Fruit fly (Drosophila melanogaster) whole organism, embryonic: Measurements from ENCODE around the gene CG3726.

ENCODE experiments used
- Atf3 ChIP-seq: fragments of 200-800 bp; sonication (Bioruptor generic); optimal IDR thresholded peaks from 3 replicates; lab custom pipeline; 2016; ENCODE audit warnings: missing biosample characterization, missing genetic modification characterization
- Blimp-1 ChIP-seq: fragments of 200-800 bp; sonication (Bioruptor generic); optimal IDR thresholded peaks from 3 replicates; lab custom pipeline; 2018; ENCODE audit warnings: missing biosample characterization, missing genetic modification characterization, mild to moderate bottlenecking, moderate library complexity, missing genetic modification reagents
- Bteb2 ChIP-seq: fragments of 200-800 bp; sonication (Bioruptor generic); optimal IDR thresholded peaks from 2 replicates; lab custom pipeline; 2016; ENCODE audit warnings: missing biosample characterization, missing genetic modification characterization
- CG10565 ChIP-seq: fragments of 200-800 bp; sonication (Bioruptor generic); optimal IDR thresholded peaks from 3 replicates; lab custom pipeline; 2016; ENCODE audit warnings: missing biosample characterization, mild to moderate bottlenecking, missing genetic modification characterization
- CG11696 ChIP-seq: fragments of 200-800 bp; sonication (Bioruptor generic); IDR thresholded peaks from 2 replicates; pipeline ENCODE4 v1.3.6; 2022; ENCODE audit warnings: missing biosample characterization, missing genetic modification characterization
- CG12391 ChIP-seq: fragments of 200-800 bp; sonication (Bioruptor generic); optimal IDR thresholded peaks from 3 replicates; lab custom pipeline; 2018; ENCODE audit warnings: missing biosample characterization, mild to moderate bottlenecking, missing genetic modification characterization, moderate library complexity
- CG12659 ChIP-seq: fragments of 200-800 bp; sonication (Bioruptor generic); optimal IDR thresholded peaks from 3 replicates; lab custom pipeline; 2017; ENCODE audit warnings: mild to moderate bottlenecking, missing biosample characterization, missing genetic modification reagents, missing genetic modification characterization
- CG13624 ChIP-seq: fragments of 200-800 bp; sonication (Bioruptor generic); optimal IDR thresholded peaks from 2 replicates; lab custom pipeline; 2016; ENCODE audit warnings: missing biosample characterization, missing genetic modification characterization
- CG14667 ChIP-seq: fragments of 200-800 bp; sonication (Bioruptor generic); IDR thresholded peaks from 2 replicates; pipeline ENCODE4 v1.3.6; 2022; ENCODE audit warnings: missing biosample characterization, missing genetic modification characterization
- CG14710 ChIP-seq: fragments of 200-800 bp; sonication (Bioruptor generic); optimal IDR thresholded peaks from 3 replicates; lab custom pipeline; 2019; ENCODE audit warnings: missing biosample characterization, mild to moderate bottlenecking, missing genetic modification characterization, moderate library complexity
- CG18011 ChIP-seq: fragments of 200-800 bp; sonication (Bioruptor generic); optimal IDR thresholded peaks from 2 replicates; lab custom pipeline; 2017; ENCODE audit warnings: missing biosample characterization, missing genetic modification characterization, mild to moderate bottlenecking, moderate library complexity, missing genotype
- CG18619 ChIP-seq: fragments of 200-800 bp; sonication (Bioruptor generic); optimal IDR thresholded peaks from 3 replicates; lab custom pipeline; 2017; ENCODE audit warnings: missing biosample characterization, mild to moderate bottlenecking, missing genetic modification characterization
- CG31224 ChIP-seq: fragments of 200-800 bp; sonication (Bioruptor generic); IDR thresholded peaks from 2 replicates; pipeline ENCODE4 v1.3.6; 2022; ENCODE audit warnings: missing biosample characterization, missing genetic modification characterization
- CG31365 ChIP-seq: fragments of 200-800 bp; sonication (Bioruptor generic); optimal IDR thresholded peaks from 2 replicates; lab custom pipeline; 2018; ENCODE audit warnings: missing biosample characterization, mild to moderate bottlenecking, missing genetic modification characterization
- CG3281 ChIP-seq: fragments of 200-800 bp; sonication (Bioruptor generic); optimal IDR thresholded peaks from 3 replicates; lab custom pipeline; 2017; ENCODE audit warnings: missing biosample characterization, mild to moderate bottlenecking, missing genetic modification characterization
- CG34224 ChIP-seq: fragments of 200-800 bp; sonication (Bioruptor generic); IDR thresholded peaks from 3 replicates; pipeline ENCODE4 v1.3.6; 2022; ENCODE audit warnings: missing biosample characterization, missing genetic modification characterization; ENCODE audit not compliant: partially characterized antibody
- CG3726 ChIP-seq: fragments of 200-800 bp; sonication (Bioruptor generic); IDR thresholded peaks from 3 replicates; pipeline ENCODE4, ENCODE4 v1.3.6; 2022; ENCODE audit warnings: missing biosample characterization, missing genetic modification characterization
- CG4617 ChIP-seq: fragments of 200-800 bp; sonication (Bioruptor generic); optimal IDR thresholded peaks from 3 replicates; lab custom pipeline; 2016; ENCODE audit warnings: missing biosample characterization, missing genetic modification characterization, borderline replicate concordance
- CG7357 ChIP-seq: fragments of 200-800 bp; sonication (Bioruptor generic); IDR thresholded peaks from 3 replicates; pipeline ENCODE4 v1.3.6; 2022; ENCODE audit warnings: missing biosample characterization, missing genetic modification characterization
- Dbx ChIP-seq: fragments of 200-800 bp; sonication (Bioruptor generic); IDR thresholded peaks from 3 replicates; pipeline ENCODE4 v1.3.6; 2022; ENCODE audit warnings: missing biosample characterization, missing genetic modification characterization
- Ets97D ChIP-seq: fragments of 200-800 bp; sonication (Bioruptor generic); optimal IDR thresholded peaks from 3 replicates; lab custom pipeline; 2016; ENCODE audit warnings: missing biosample characterization, missing genetic modification characterization
- HLH4C ChIP-seq: fragments of 200-800 bp; sonication (Bioruptor generic); IDR thresholded peaks from 3 replicates; pipeline ENCODE4 v1.3.6; 2022; ENCODE audit warnings: missing biosample characterization, missing genetic modification characterization; ENCODE audit not compliant: partially characterized antibody
- Hey ChIP-seq: fragments of 200-800 bp; sonication (Bioruptor generic); optimal IDR thresholded peaks from 3 replicates; lab custom pipeline; 2018; ENCODE audit warnings: missing biosample characterization, mild to moderate bottlenecking, missing genetic modification characterization
- Hsf ChIP-seq: fragments of 200-800 bp; sonication (Bioruptor generic); optimal IDR thresholded peaks from 3 replicates; lab custom pipeline; 2016; ENCODE audit warnings: missing biosample characterization, missing genetic modification characterization
- Lpt ChIP-seq: fragments of >200 bp; optimal IDR thresholded peaks from 2 replicates; lab custom pipeline; 2018; ENCODE audit warnings: missing biosample characterization, missing genetic modification characterization
- NFAT ChIP-seq: fragments of 200-800 bp; sonication (Bioruptor generic); IDR thresholded peaks from 2 replicates; pipeline ENCODE4 v1.3.6; 2022; ENCODE audit warnings: missing biosample characterization, missing genetic modification characterization
- NfI ChIP-seq: fragments of 200-800 bp; sonication (Bioruptor generic); optimal IDR thresholded peaks from 3 replicates; lab custom pipeline; 2018; ENCODE audit warnings: missing biosample characterization, mild to moderate bottlenecking, missing genetic modification characterization, moderate library complexity
- TFAM ChIP-seq: fragments of 200-800 bp; sonication (Bioruptor generic); optimal IDR thresholded peaks from 2 replicates; lab custom pipeline; 2017; ENCODE audit warnings: missing biosample characterization, missing genetic modification characterization, inconsistent platforms
- Trl ChIP-seq, 3 experiments: fragments of >200 bp in 2 of 3; fragments of 200-800 bp in 1 of 3; sonication (Bioruptor generic) in 1 of 3; optimal IDR thresholded peaks; 2 replicates in 1 of 3; 3 replicates in 2 of 3; lab custom pipeline; 2016 to 2017; ENCODE audit warnings: missing biosample characterization in 1 of 3, missing genetic modification characterization in 1 of 3
- Vsx1 ChIP-seq: fragments of 200-800 bp; sonication (Bioruptor generic); optimal IDR thresholded peaks from 2 replicates; lab custom pipeline; 2017; ENCODE audit warnings: missing biosample characterization, mild to moderate bottlenecking, missing genetic modification characterization, missing genetic modification reagents
- ab ChIP-seq: fragments of 200-800 bp; sonication (Bioruptor generic); optimal IDR thresholded peaks from 2 replicates; lab custom pipeline; 2016; ENCODE audit warnings: missing biosample characterization, missing genetic modification characterization
- ara ChIP-seq: fragments of 200-800 bp; sonication (Bioruptor generic); IDR thresholded peaks from 2 replicates; pipeline ENCODE4 v1.3.6; 2022; ENCODE audit warnings: missing biosample characterization, missing genetic modification characterization
- ase ChIP-seq: fragments of 200-800 bp; sonication (Bioruptor generic); IDR thresholded peaks from 3 replicates; pipeline ENCODE4 v1.3.6; 2022; ENCODE audit warnings: missing biosample characterization, missing genetic modification characterization
- btn ChIP-seq: fragments of 200-800 bp; sonication (Bioruptor generic); optimal IDR thresholded peaks from 2 replicates; lab custom pipeline; 2016; ENCODE audit warnings: missing biosample characterization, missing genetic modification characterization
- ci ChIP-seq: fragments of 200-800 bp; sonication (Bioruptor generic); IDR thresholded peaks from 3 replicates; pipeline ENCODE4 v1.3.6; 2022; ENCODE audit warnings: missing biosample characterization, missing genetic modification characterization
- dimm ChIP-seq: fragments of 200-800 bp; sonication (Bioruptor generic); IDR thresholded peaks from 2 replicates; pipeline ENCODE4 v1.3.6; 2022; ENCODE audit warnings: missing biosample characterization, missing genetic modification characterization
- dmrt11E ChIP-seq: fragments of 200-800 bp; sonication (Bioruptor generic); optimal IDR thresholded peaks from 3 replicates; lab custom pipeline; 2018; ENCODE audit warnings: missing biosample characterization, mild to moderate bottlenecking, missing genetic modification characterization, moderate library complexity
- gsb ChIP-seq: fragments of 200-800 bp; sonication (Bioruptor generic); IDR thresholded peaks from 2 replicates; pipeline ENCODE4 v1.3.6; 2022; ENCODE audit warnings: missing biosample characterization, missing genetic modification characterization
- ham ChIP-seq: fragments of 200-800 bp; sonication (Bioruptor generic); IDR thresholded peaks from 2 replicates; pipeline ENCODE4 v1.3.6; 2022; ENCODE audit warnings: missing biosample characterization, missing genetic modification characterization
- kni ChIP-seq: fragments of 200-800 bp; sonication (Bioruptor generic); optimal IDR thresholded peaks from 3 replicates; lab custom pipeline; 2017; ENCODE audit warnings: mild to moderate bottlenecking, missing biosample characterization, missing genetic modification reagents, missing genetic modification characterization
- luna ChIP-seq: fragments of 200-800 bp; sonication (Bioruptor generic); optimal IDR thresholded peaks from 2 replicates; lab custom pipeline; 2016; ENCODE audit warnings: missing biosample characterization, missing genetic modification characterization
- maf-S ChIP-seq: fragments of 200-800 bp; sonication (Bioruptor generic); optimal IDR thresholded peaks from 2 replicates; lab custom pipeline; 2016; ENCODE audit warnings: missing biosample characterization, missing genetic modification characterization
- mld ChIP-seq: fragments of 200-800 bp; sonication (Bioruptor generic); IDR thresholded peaks from 3 replicates; pipeline ENCODE4 v1.3.6; 2022; ENCODE audit warnings: missing biosample characterization, missing genetic modification characterization; ENCODE audit not compliant: partially characterized antibody
- org-1 ChIP-seq: fragments of 200-800 bp; sonication (Bioruptor generic); optimal IDR thresholded peaks from 2 replicates; lab custom pipeline; 2017; ENCODE audit warnings: missing biosample characterization, missing genetic modification characterization
- ranshi ChIP-seq: fragments of 200-800 bp; sonication (Bioruptor generic); IDR thresholded peaks from 2 replicates; pipeline ENCODE4 v1.3.6; 2022; ENCODE audit warnings: missing biosample characterization, missing genetic modification characterization
- sc ChIP-seq, 3 experiments: fragments of >200 bp in 2 of 3; fragments of 200-800 bp in 1 of 3; sonication (Bioruptor generic) in 1 of 3; optimal IDR thresholded peaks; 2 replicates in 2 of 3; 3 replicates in 1 of 3; lab custom pipeline; 2017; ENCODE audit warnings: mild to moderate bottlenecking in 1 of 3, missing biosample characterization in 1 of 3, missing genetic modification characterization in 1 of 3, missing genetic modification reagents in 1 of 3
- tio ChIP-seq: fragments of 200-800 bp; sonication (Bioruptor generic); optimal IDR thresholded peaks from 2 replicates; lab custom pipeline; 2017; ENCODE audit warnings: missing biosample characterization, missing genetic modification characterization, inconsistent platforms
- trem ChIP-seq: fragments of 200-800 bp; optimal IDR thresholded peaks from 3 replicates; lab custom pipeline; 2019; ENCODE audit warnings: missing biosample characterization, mild to moderate bottlenecking, missing genetic modification characterization, moderate library complexity
- tx ChIP-seq: fragments of 200-800 bp; sonication (Bioruptor generic); optimal IDR thresholded peaks from 2 replicates; lab custom pipeline; 2016; ENCODE audit warnings: missing biosample characterization, missing genetic modification characterization
- vfl ChIP-seq: fragments of 200-800 bp; sonication (Bioruptor generic); optimal IDR thresholded peaks from 2 replicates; lab custom pipeline; 2016; ENCODE audit warnings: missing biosample characterization, missing genetic modification characterization
- wek ChIP-seq: fragments of 200-800 bp; sonication (Bioruptor generic); optimal IDR thresholded peaks from 3 replicates; lab custom pipeline; 2018; ENCODE audit warnings: missing biosample characterization, mild to moderate bottlenecking, missing genetic modification characterization, moderate library complexity

The CG3726 gene

DNA sequence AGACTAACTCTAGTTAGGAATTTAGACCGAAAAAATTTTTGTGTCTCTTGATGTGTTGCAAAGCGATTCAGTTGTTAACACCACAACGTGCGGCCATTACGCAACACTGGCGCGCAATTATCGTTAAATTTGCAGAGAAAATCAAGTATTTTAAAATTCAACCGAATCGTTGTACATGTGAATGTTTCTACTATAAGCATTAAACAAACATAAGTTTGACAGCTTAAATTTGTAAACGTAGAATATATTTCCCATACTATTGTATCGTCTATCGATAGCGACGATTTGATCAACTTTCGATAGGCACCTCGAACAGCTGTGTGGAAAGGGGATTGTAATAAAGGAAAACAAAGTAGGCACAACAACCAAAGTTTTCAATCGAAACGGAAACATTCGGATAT lies 37.4 kb upstream of the CG3726 start, which contains the start of the genes Usp30 and CG16721 (continued):
- no peak for TF ChIP-seq CG31224 (GFP tag; lab: Robert Waterston, UW)
- no peak for TF ChIP-seq ab (GFP tag; lab: Kevin White, UChicago)
- no peak for TF ChIP-seq CG10565 (GFP tag; lab: Kevin White, UChicago)
- TF ChIP-seq CG12391 (tag; lab: Kevin White, UChicago) = peak; percentile 39
- peak; percentile 29 for TF ChIP-seq CG18011 (GFP tag; lab: Kevin White, UChicago)
- peak; percentile 60 for TF ChIP-seq CG14710 (tag; lab: Kevin White, UChicago)
- peak; percentile 44 for TF ChIP-seq NFAT
- peak; percentile 74 for TF ChIP-seq Ets97D (GFP tag; lab: Kevin White, UChicago)
- peak; percentile 10 for TF ChIP-seq dmrt11E (tag; lab: Kevin White, UChicago)
- TF ChIP-seq sc (optimal IDR thresholded peaks at IDR 0.05; lab: Kevin White, UChicago) = no peak
- TF ChIP-seq sc (GFP tag; optimal IDR thresholded peaks at IDR 0.05; lab: Kevin White, UChicago) = no peak
- TF ChIP-seq dimm = no peak
- no peak for TF ChIP-seq Lpt (GFP tag; lab: Kevin White, UChicago)
- no peak for TF ChIP-seq btn (GFP tag; lab: Kevin White, UChicago)
- no peak for TF ChIP-seq org-1 (GFP tag; lab: Kevin White, UChicago)
- peak; percentile 87 for TF ChIP-seq CG34224
- peak; percentile 22 for TF ChIP-seq Hsf (GFP tag; lab: Kevin White, UChicago)
- TF ChIP-seq ase (GFP tag; lab: Robert Waterston, UW) = no peak
- peak; percentile 56 for TF ChIP-seq NfI
- TF ChIP-seq CG12659 = peak; percentile 62
- TF ChIP-seq CG4617 (GFP tag; lab: Kevin White, UChicago) = peak; percentile 59
- TF ChIP-seq ara (GFP tag; lab: Robert Waterston, UW) = no peak
- TF ChIP-seq CG13624 (GFP tag; lab: Kevin White, UChicago) = peak; percentile 28
- TF ChIP-seq wek (GFP tag; lab: Kevin White, UChicago) = no peak
- TF ChIP-seq kni (GFP tag; lab: Kevin White, UChicago) = no peak
- no peak for TF ChIP-seq CG31365 (tag; lab: Kevin White, UChicago)
- TF ChIP-seq maf-S (GFP tag; lab: Kevin White, UChicago) = no peak
- TF ChIP-seq Trl (optimal IDR thresholded peaks at IDR 0.05; lab: Kevin White, UChicago) = no peak
- TF ChIP-seq Trl (GFP tag; optimal IDR thresholded peaks at IDR 0.05; lab: Kevin White, UChicago) = peak; percentile 51
- no peak for TF ChIP-seq CG3726
- peak; percentile 37 for TF ChIP-seq tx (GFP tag; lab: Kevin White, UChicago)
- TF ChIP-seq ham (GFP tag; lab: Robert Waterston, UW) = no peak
- no peak for TF ChIP-seq CG7357
- TF ChIP-seq ci = no peak
- TF ChIP-seq tio (GFP tag; lab: Kevin White, UChicago) = no peak
- no peak for TF ChIP-seq CG18619 (GFP tag; lab: Kevin White, UChicago)
- no peak for TF ChIP-seq Atf3 (GFP tag; lab: Kevin White, UChicago)
- no peak for TF ChIP-seq gsb
- TF ChIP-seq vfl (GFP tag; lab: Kevin White, UChicago) = peak; percentile 35
- no peak for TF ChIP-seq Vsx1 (GFP tag; lab: Kevin White, UChicago)
- TF ChIP-seq Blimp-1 (GFP tag; lab: Kevin White, UChicago) = no peak
- TF ChIP-seq Bteb2 (GFP tag; lab: Kevin White, UChicago) = peak; percentile 38
- TF ChIP-seq Hey (tag; lab: Kevin White, UChicago) = no peak
- TF ChIP-seq CG3281 = peak; percentile 40
- TF ChIP-seq CG14667 = no peak
- TF ChIP-seq HLH4C (GFP tag; lab: Robert Waterston, UW) = peak; percentile 77
- TF ChIP-seq Dbx (GFP tag; lab: Robert Waterston, UW) = peak; percentile 51; the same call in 2 of the 3 replicates
- peak; percentile 2 for TF ChIP-seq luna (GFP tag; lab: Kevin White, UChicago)
- TF ChIP-seq trem (tag; lab: Kevin White, UChicago) = peak; percentile 76
- TF ChIP-seq ranshi (GFP tag; lab: Robert Waterston, UW) = no peak
- TF ChIP-seq TFAM (GFP tag; lab: Kevin White, UChicago) = no peak
- TF ChIP-seq CG11696 (GFP tag; lab: Robert Waterston, UW) = no peak
- peak; percentile 59; the same call in 1 of the 3 replicates for TF ChIP-seq mld (GFP tag; lab: Robert Waterston, UW)
